Fruit fly (Drosophila melanogaster) whole organism, pupa: ENCODE measurements around the gene Cdc50.

Experiments
- CG12605 ChIP-seq: fragments of 200-800 bp; sonication (Bioruptor generic); IDR thresholded peaks from 2 replicates; pipeline ENCODE4 v1.3.6; 2022; ENCODE audit warnings: missing biosample characterization, missing genetic modification characterization
- CG17806 ChIP-seq: fragments of 200-800 bp; sonication (Bioruptor generic); optimal IDR thresholded peaks from 2 replicates; lab custom pipeline; 2018; ENCODE audit warnings: missing biosample characterization, mild to moderate bottlenecking, missing genetic modification characterization, moderate library complexity
- CG4496 ChIP-seq: fragments of 200-800 bp; sonication (Bioruptor generic); IDR thresholded peaks from 3 replicates; pipeline ENCODE4 v1.3.6; 2022; ENCODE audit warnings: missing biosample characterization, missing genetic modification characterization

dm6 chrX:16423125-16423509 lies 18.0 kb downstream of the Cdc50 start:
- TF ChIP-seq CG17806 = no peak
- TF ChIP-seq CG12605 = peak; percentile 19; the same call in 1 of the 2 replicates
- peak; percentile 69 for TF ChIP-seq CG4496 (GFP tag; lab: Robert Waterston, UW)
